Fruit fly (Drosophila melanogaster): ENCODE data around the gene CG15056.

The CG15056 gene

DNA sequence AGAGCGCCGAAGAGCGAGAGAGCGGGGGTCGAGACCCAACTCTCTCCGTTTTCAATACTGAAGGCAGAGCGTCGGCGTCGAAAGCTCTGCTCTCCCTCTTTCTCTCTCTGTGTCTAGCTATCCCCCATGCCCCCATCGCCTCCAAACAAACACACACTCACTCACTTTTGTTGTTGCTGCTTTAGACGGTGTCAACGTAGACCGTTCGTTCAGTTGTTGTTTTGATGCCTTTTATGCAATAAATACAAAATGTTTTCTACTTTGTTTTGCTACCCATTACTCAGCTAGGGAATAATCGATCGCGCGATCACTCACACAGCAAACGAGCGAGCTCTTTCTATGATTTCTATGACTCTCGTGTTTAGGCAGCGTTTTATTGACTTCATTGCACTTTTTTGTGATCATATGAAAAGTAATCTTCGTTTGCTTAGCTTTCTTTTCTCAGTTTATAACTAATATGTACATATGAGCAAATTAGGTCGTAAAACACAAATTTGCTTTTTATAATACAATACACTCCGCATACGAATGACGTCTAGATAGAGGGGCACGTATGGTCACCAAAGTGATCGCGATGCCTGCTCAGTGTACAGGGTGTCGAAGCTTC is 10.5 kb upstream of the CG15056 start:
- TF ChIP-seq CG7556 (GFP tag; optimal IDR thresholded peaks at IDR 0.05): peak; percentile 30
- TF ChIP-seq CG13424 (tag; optimal IDR thresholded peaks at IDR 0.05): peak; percentile 13
- peak; percentile 11 for TF ChIP-seq CHES-1-like (GFP tag; optimal IDR thresholded peaks at IDR 0.05)
- no peak for TF ChIP-seq Bgb (GFP tag; IDR thresholded peaks at IDR 0.05; ENCODE audit: partially characterized antibody)
- TF ChIP-seq yki (optimal IDR thresholded peaks at IDR 0.05): peak; percentile 64
- TF ChIP-seq CG1603 (tag; optimal IDR thresholded peaks at IDR 0.05): peak; percentile 2
- TF ChIP-seq pho (GFP tag; optimal IDR thresholded peaks at IDR 0.05): peak; percentile 50
- no peak for TF ChIP-seq toy (GFP tag; IDR thresholded peaks at IDR 0.05)
- no peak for TF ChIP-seq CG14965 (GFP tag; optimal IDR thresholded peaks at IDR 0.05; ENCODE audit: borderline replicate concordance)
- TF ChIP-seq CG7839 (tag; optimal IDR thresholded peaks at IDR 0.05): peak; percentile 54
- TF ChIP-seq run (tag; optimal IDR thresholded peaks at IDR 0.05): peak; percentile 47
- TF ChIP-seq Ada2b (GFP tag; IDR thresholded peaks at IDR 0.05): no peak
- peak; percentile 55 for TF ChIP-seq grau (tag; optimal IDR thresholded peaks at IDR 0.05)
- TF ChIP-seq CG16815 (GFP tag; optimal IDR thresholded peaks at IDR 0.05): peak; percentile 21
- TF ChIP-seq Atf3 (GFP tag; optimal IDR thresholded peaks at IDR 0.05): no peak
- TF ChIP-seq dpn (GFP tag; optimal IDR thresholded peaks at IDR 0.05): peak in 1 of 2 experiments; percentile 34
- TF ChIP-seq C15 (GFP tag; IDR thresholded peaks at IDR 0.05): no peak
- TF ChIP-seq z (GFP tag; IDR thresholded peaks at IDR 0.05): peak; percentile 5; the same call in 1 of the 3 replicates
- TF ChIP-seq CG17361 (GFP tag; IDR thresholded peaks at IDR 0.05): peak; percentile 32; the same call in 2 of the 3 replicates
- TF ChIP-seq CG8944 (GFP tag; optimal IDR thresholded peaks at IDR 0.05): no peak
- TF ChIP-seq CG15601 (tag; optimal IDR thresholded peaks at IDR 0.05): no peak
- peak; percentile 43; the same call in 1 of the 3 replicates for TF ChIP-seq CG34224 (GFP tag; IDR thresholded peaks at IDR 0.05; ENCODE audit: partially characterized antibody)
- TF ChIP-seq nom (GFP tag; optimal IDR thresholded peaks at IDR 0.05): peak; percentile 33
- no peak for TF ChIP-seq Sin3A (optimal IDR thresholded peaks at IDR 0.05)
- peak in 1 of 2 experiments; percentile 97 for TF ChIP-seq Pdp1 (GFP tag; optimal IDR thresholded peaks at IDR 0.05)
- TF ChIP-seq Hmx (GFP tag; optimal IDR thresholded peaks at IDR 0.05): no peak
- TF ChIP-seq Ptx1 (GFP tag; IDR thresholded peaks at IDR 0.05): peak; percentile 6; the same call in 1 of the 2 replicates
- no peak for TF ChIP-seq CG6272 (GFP tag; IDR thresholded peaks at IDR 0.05)
- no peak for TF ChIP-seq CG13287 (GFP tag; IDR thresholded peaks at IDR 0.05; ENCODE audit: partially characterized antibody)
- no peak for TF ChIP-seq CG8089 (GFP tag; optimal IDR thresholded peaks at IDR 0.05)
- peak; percentile 39 for TF ChIP-seq CG10979 (tag; optimal IDR thresholded peaks at IDR 0.05)
- TF ChIP-seq fd102C (GFP tag; optimal IDR thresholded peaks at IDR 0.05): no peak
- TF ChIP-seq Abd-B (GFP tag; optimal IDR thresholded peaks at IDR 0.05): peak; percentile 48
- TF ChIP-seq mam (GFP tag; optimal IDR thresholded peaks at IDR 0.05): peak; percentile 36
- TF ChIP-seq dm (GFP tag; optimal IDR thresholded peaks at IDR 0.05): peak; percentile 42
- peak; percentile 52 for TF ChIP-seq slp2 (GFP tag; optimal IDR thresholded peaks at IDR 0.05)
- TF ChIP-seq Trl (optimal IDR thresholded peaks at IDR 0.05): peak; percentile 91 to 92
- TF ChIP-seq Trl (GFP tag; optimal IDR thresholded peaks at IDR 0.05): no peak
- TF ChIP-seq salm (tag; optimal IDR thresholded peaks at IDR 0.05): no peak
- TF ChIP-seq lola (GFP tag; optimal IDR thresholded peaks at IDR 0.05): peak in 1 of 3 experiments; percentile 33
- TF ChIP-seq CG8290 (GFP tag; optimal IDR thresholded peaks at IDR 0.05): no peak
- peak in 1 of 2 experiments; percentile 34 for TF ChIP-seq CG8290 (tag; optimal IDR thresholded peaks at IDR 0.05)
- peak; percentile 31 for TF ChIP-seq Ssrp (tag; optimal IDR thresholded peaks at IDR 0.05)
- peak; percentile 66 for TF ChIP-seq CG12769 (tag; optimal IDR thresholded peaks at IDR 0.05)
- TF ChIP-seq CG11398 (GFP tag; optimal IDR thresholded peaks at IDR 0.05): peak; percentile 29
- TF ChIP-seq chif (GFP tag; optimal IDR thresholded peaks at IDR 0.05): no peak
- no peak for TF ChIP-seq CG31388 (GFP tag; optimal IDR thresholded peaks at IDR 0.05)
- peak; percentile 48 for TF ChIP-seq phol (tag; optimal IDR thresholded peaks at IDR 0.05)
- 0 out of 4 replicates have a peak, but pooled peaks have one; percentile 9 for TF ChIP-seq Gug (GFP tag; IDR thresholded peaks at IDR 0.05)
- peak; percentile 72 for TF ChIP-seq sens (GFP tag)
- peak; percentile 90 for TF ChIP-seq Ets65A (GFP tag)
